Fruit fly (Drosophila melanogaster) whole organism, embryonic: ENCODE data around the gene CG42673.

Experiments used
- Atf6 ChIP-seq: fragments of 200-800 bp; sonication (Bioruptor generic); IDR thresholded peaks from 2 replicates; pipeline ENCODE4 v1.3.6; 2022; ENCODE audit warnings: missing biosample characterization, missing genetic modification characterization
- CG10274 ChIP-seq: fragments of 200-800 bp; sonication (Bioruptor generic); optimal IDR thresholded peaks from 3 replicates; lab custom pipeline; 2017; ENCODE audit warnings: missing biosample characterization, mild to moderate bottlenecking, missing genetic modification characterization
- CG11085 ChIP-seq: fragments of 200-800 bp; sonication (Bioruptor generic); IDR thresholded peaks from 2 replicates; pipeline ENCODE4 v1.3.6; 2022; ENCODE audit warnings: missing biosample characterization, missing genetic modification characterization
- CG13123 ChIP-seq: fragments of 200-800 bp; sonication (Bioruptor generic); optimal IDR thresholded peaks from 2 replicates; lab custom pipeline; 2016; ENCODE audit warnings: missing biosample characterization, missing genetic modification characterization
- CG14050 ChIP-seq: fragments of 200-800 bp; sonication (Bioruptor generic); IDR thresholded peaks from 3 replicates; pipeline ENCODE4 v1.3.6; 2022; ENCODE audit warnings: missing biosample characterization, missing genetic modification characterization
- CG15514 ChIP-seq: fragments of 200-800 bp; sonication (Bioruptor generic); optimal IDR thresholded peaks from 3 replicates; lab custom pipeline; 2017; ENCODE audit warnings: missing biosample characterization, missing genetic modification characterization, mild to moderate bottlenecking, moderate library complexity, missing genetic modification reagents
- CG15601 ChIP-seq: fragments of 200-800 bp; sonication (Bioruptor generic); optimal IDR thresholded peaks from 3 replicates; lab custom pipeline; 2019; ENCODE audit warnings: missing biosample characterization, mild to moderate bottlenecking, missing genetic modification characterization, moderate library complexity
- CG17359 ChIP-seq: fragments of 200-800 bp; sonication (Bioruptor generic); optimal IDR thresholded peaks from 3 replicates; lab custom pipeline; 2018; ENCODE audit warnings: missing biosample characterization, mild to moderate bottlenecking, missing genetic modification characterization, moderate library complexity
- CG2712 ChIP-seq: fragments of 200-800 bp; optimal IDR thresholded peaks from 3 replicates; lab custom pipeline; 2019; ENCODE audit warnings: missing biosample characterization, mild to moderate bottlenecking, missing genetic modification characterization, moderate library complexity
- CG30403 ChIP-seq: fragments of 200-800 bp; sonication (Bioruptor generic); optimal IDR thresholded peaks from 3 replicates; lab custom pipeline; 2016; ENCODE audit warnings: missing biosample characterization, missing genetic modification characterization
- CG33557 ChIP-seq: fragments of 200-800 bp; sonication (Bioruptor generic); optimal IDR thresholded peaks from 2 replicates; lab custom pipeline; 2019; ENCODE audit warnings: missing biosample characterization, mild to moderate bottlenecking, missing genetic modification characterization, moderate library complexity
- CG4730 ChIP-seq: fragments of 200-800 bp; sonication (Bioruptor generic); IDR thresholded peaks from 2 replicates; pipeline ENCODE4 v1.3.6; 2022; ENCODE audit warnings: missing biosample characterization, missing genetic modification characterization
- CG5245 ChIP-seq: fragments of 200-800 bp; sonication (Bioruptor generic); optimal IDR thresholded peaks from 3 replicates; lab custom pipeline; 2016; ENCODE audit warnings: missing biosample characterization, missing genetic modification characterization
- CG6765 ChIP-seq: fragments of 200-800 bp; sonication (Bioruptor generic); optimal IDR thresholded peaks from 3 replicates; lab custom pipeline; 2017; ENCODE audit warnings: missing biosample characterization, mild to moderate bottlenecking, missing genetic modification characterization
- CG6791 ChIP-seq: fragments of 200-800 bp; sonication (Bioruptor generic); IDR thresholded peaks from 3 replicates; pipeline ENCODE4 v1.3.6; 2022; ENCODE audit warnings: missing biosample characterization, missing genetic modification characterization; ENCODE audit not compliant: partially characterized antibody
- CG7271 ChIP-seq: fragments of 200-800 bp; sonication (Bioruptor generic); optimal IDR thresholded peaks from 2 replicates; lab custom pipeline; 2018; ENCODE audit warnings: missing biosample characterization, mild to moderate bottlenecking, missing genetic modification characterization, moderate library complexity
- CG7357 ChIP-seq: fragments of 200-800 bp; sonication (Bioruptor generic); IDR thresholded peaks from 3 replicates; pipeline ENCODE4 v1.3.6; 2022; ENCODE audit warnings: missing biosample characterization, missing genetic modification characterization
- CG7786 ChIP-seq: fragments of 200-800 bp; sonication (Bioruptor generic); optimal IDR thresholded peaks from 2 replicates; lab custom pipeline; 2016; ENCODE audit warnings: missing biosample characterization, missing genetic modification characterization
- CG7963 ChIP-seq: fragments of 200-800 bp; sonication (Bioruptor generic); IDR thresholded peaks from 3 replicates; pipeline ENCODE4 v1.3.6; 2022; ENCODE audit warnings: missing biosample characterization, missing genetic modification characterization; ENCODE audit not compliant: partially characterized antibody
- CG8944 ChIP-seq: fragments of 200-800 bp; sonication (Bioruptor generic); optimal IDR thresholded peaks from 3 replicates; lab custom pipeline; 2016; ENCODE audit warnings: missing biosample characterization, missing genetic modification characterization
- Dfd ChIP-seq, 2 experiments: fragments of >200 bp; optimal IDR thresholded peaks; 2 replicates each; lab custom pipeline; 2017; ENCODE audit warnings: missing biosample characterization in 2 of 2, missing genetic modification characterization in 2 of 2
- Elba2 ChIP-seq: fragments of 200-800 bp; sonication (Bioruptor generic); optimal IDR thresholded peaks from 3 replicates; lab custom pipeline; 2016; ENCODE audit warnings: missing biosample characterization, missing genetic modification characterization
- Gug ChIP-seq: fragments of 200-800 bp; sonication (Bioruptor generic); IDR thresholded peaks from 4 replicates; pipeline ENCODE4 v1.3.6; 2022; ENCODE audit warnings: missing biosample characterization, missing genetic modification characterization
- Hmr ChIP-seq: fragments of 200-800 bp; sonication (Bioruptor generic); optimal IDR thresholded peaks from 3 replicates; lab custom pipeline; 2017; ENCODE audit warnings: mild to moderate bottlenecking, missing biosample characterization, missing genetic modification reagents, missing genetic modification characterization
- MESR4 ChIP-seq: fragments of 200-800 bp; sonication (Bioruptor generic); optimal IDR thresholded peaks from 2 replicates; lab custom pipeline; 2018; ENCODE audit warnings: missing biosample characterization, mild to moderate bottlenecking, missing genetic modification characterization, moderate library complexity
- Myb ChIP-seq: fragments of 200-800 bp; sonication (Bioruptor generic); optimal IDR thresholded peaks from 2 replicates; lab custom pipeline; 2016; ENCODE audit warnings: missing biosample characterization, missing genetic modification characterization
- Nf-YC ChIP-seq: fragments of 200-800 bp; optimal IDR thresholded peaks from 3 replicates; lab custom pipeline; 2019; ENCODE audit warnings: missing biosample characterization, mild to moderate bottlenecking, missing genetic modification characterization, moderate library complexity
- Oaz ChIP-seq: fragments of 200-800 bp; sonication (Bioruptor generic); IDR thresholded peaks from 2 replicates; pipeline ENCODE4 v1.3.6; 2022; ENCODE audit warnings: missing biosample characterization, missing genetic modification characterization
- Optix ChIP-seq: fragments of 200-800 bp; sonication (Bioruptor generic); IDR thresholded peaks from 3 replicates; pipeline ENCODE4 v1.3.6; 2022; ENCODE audit warnings: missing biosample characterization, missing genetic modification characterization
- ab ChIP-seq: fragments of 200-800 bp; sonication (Bioruptor generic); optimal IDR thresholded peaks from 2 replicates; lab custom pipeline; 2016; ENCODE audit warnings: missing biosample characterization, missing genetic modification characterization
- al ChIP-seq: fragments of 200-800 bp; sonication (Bioruptor generic); IDR thresholded peaks from 2 replicates; pipeline ENCODE4 v1.3.6; 2022; ENCODE audit warnings: missing biosample characterization, missing genetic modification characterization
- ara ChIP-seq: fragments of 200-800 bp; sonication (Bioruptor generic); IDR thresholded peaks from 2 replicates; pipeline ENCODE4 v1.3.6; 2022; ENCODE audit warnings: missing biosample characterization, missing genetic modification characterization
- ato ChIP-seq: fragments of 200-800 bp; sonication (Bioruptor generic); IDR thresholded peaks from 2 replicates; pipeline ENCODE4 v1.3.6; 2022; ENCODE audit warnings: missing biosample characterization, missing genetic modification characterization; ENCODE audit not compliant: partially characterized antibody
- az2 ChIP-seq: fragments of 200-800 bp; sonication (Bioruptor generic); optimal IDR thresholded peaks from 3 replicates; lab custom pipeline; 2016; ENCODE audit warnings: missing biosample characterization, missing genetic modification characterization
- bcd ChIP-seq: fragments of 200-800 bp; sonication (Bioruptor generic); optimal IDR thresholded peaks from 2 replicates; lab custom pipeline; 2017; ENCODE audit warnings: missing biosample characterization, mild to moderate bottlenecking, missing genetic modification characterization
- br ChIP-seq: fragments of >200 bp; optimal IDR thresholded peaks from 2 replicates; lab custom pipeline; 2017
- caup ChIP-seq: fragments of 200-800 bp; sonication (Bioruptor generic); optimal IDR thresholded peaks from 3 replicates; lab custom pipeline; 2017; ENCODE audit warnings: missing biosample characterization, mild to moderate bottlenecking, missing genetic modification characterization, moderate library complexity; ENCODE audit not compliant: severe bottlenecking
- chm ChIP-seq: fragments of 200-800 bp; sonication (Bioruptor generic); IDR thresholded peaks from 2 replicates; pipeline ENCODE4 v1.3.6; 2022; ENCODE audit warnings: missing biosample characterization, missing genetic modification characterization
- hbn ChIP-seq: fragments of 200-800 bp; sonication (Bioruptor generic); IDR thresholded peaks from 2 replicates; pipeline ENCODE4 v1.3.6; 2022; ENCODE audit warnings: missing biosample characterization, missing genetic modification characterization; ENCODE audit not compliant: partially characterized antibody
- jigr1 ChIP-seq: fragments of 200-800 bp; sonication (Bioruptor generic); IDR thresholded peaks from 3 replicates; pipeline ENCODE4 v1.3.6; 2022; ENCODE audit warnings: missing biosample characterization, missing genetic modification characterization
- jing ChIP-seq: fragments of 200-800 bp; sonication (Bioruptor generic); optimal IDR thresholded peaks from 2 replicates; lab custom pipeline; 2018; ENCODE audit warnings: missing biosample characterization, mild to moderate bottlenecking, missing genetic modification characterization
- klu ChIP-seq: fragments of 200-800 bp; sonication (Bioruptor generic); IDR thresholded peaks from 2 replicates; pipeline ENCODE4 v1.3.6; 2022; ENCODE audit warnings: missing biosample characterization, missing genetic modification characterization
- lab ChIP-seq: fragments of 200-800 bp; sonication (Bioruptor generic); optimal IDR thresholded peaks from 3 replicates; lab custom pipeline; 2017; ENCODE audit warnings: missing biosample characterization, missing genetic modification characterization, mild to moderate bottlenecking, moderate library complexity, missing genetic modification reagents
- org-1 ChIP-seq: fragments of 200-800 bp; sonication (Bioruptor generic); optimal IDR thresholded peaks from 2 replicates; lab custom pipeline; 2017; ENCODE audit warnings: missing biosample characterization, missing genetic modification characterization
- pho ChIP-seq: fragments of 200-800 bp; sonication (Bioruptor generic); optimal IDR thresholded peaks from 2 replicates; lab custom pipeline; 2016; ENCODE audit warnings: missing biosample characterization, missing genetic modification characterization
- salm ChIP-seq: fragments of 200-800 bp; sonication (Bioruptor generic); optimal IDR thresholded peaks from 2 replicates; lab custom pipeline; 2018; ENCODE audit warnings: missing biosample characterization, mild to moderate bottlenecking, missing genetic modification characterization
- sisA ChIP-seq: fragments of 200-800 bp; sonication (Bioruptor generic); IDR thresholded peaks from 2 replicates; pipeline ENCODE4 v1.3.6; 2022; ENCODE audit warnings: missing biosample characterization, missing genetic modification characterization
- stc ChIP-seq: fragments of 200-800 bp; sonication (Bioruptor generic); IDR thresholded peaks from 2 replicates; pipeline ENCODE4 v1.3.6; 2022; ENCODE audit warnings: missing biosample characterization, missing genetic modification characterization
- tx ChIP-seq: fragments of 200-800 bp; sonication (Bioruptor generic); optimal IDR thresholded peaks from 2 replicates; lab custom pipeline; 2016; ENCODE audit warnings: missing biosample characterization, missing genetic modification characterization
- unpg ChIP-seq: fragments of 200-800 bp; sonication (Bioruptor generic); optimal IDR thresholded peaks from 3 replicates; lab custom pipeline; 2018; ENCODE audit warnings: missing biosample characterization, mild to moderate bottlenecking, missing genetic modification characterization, moderate library complexity

CG42673 gene

DNA sequence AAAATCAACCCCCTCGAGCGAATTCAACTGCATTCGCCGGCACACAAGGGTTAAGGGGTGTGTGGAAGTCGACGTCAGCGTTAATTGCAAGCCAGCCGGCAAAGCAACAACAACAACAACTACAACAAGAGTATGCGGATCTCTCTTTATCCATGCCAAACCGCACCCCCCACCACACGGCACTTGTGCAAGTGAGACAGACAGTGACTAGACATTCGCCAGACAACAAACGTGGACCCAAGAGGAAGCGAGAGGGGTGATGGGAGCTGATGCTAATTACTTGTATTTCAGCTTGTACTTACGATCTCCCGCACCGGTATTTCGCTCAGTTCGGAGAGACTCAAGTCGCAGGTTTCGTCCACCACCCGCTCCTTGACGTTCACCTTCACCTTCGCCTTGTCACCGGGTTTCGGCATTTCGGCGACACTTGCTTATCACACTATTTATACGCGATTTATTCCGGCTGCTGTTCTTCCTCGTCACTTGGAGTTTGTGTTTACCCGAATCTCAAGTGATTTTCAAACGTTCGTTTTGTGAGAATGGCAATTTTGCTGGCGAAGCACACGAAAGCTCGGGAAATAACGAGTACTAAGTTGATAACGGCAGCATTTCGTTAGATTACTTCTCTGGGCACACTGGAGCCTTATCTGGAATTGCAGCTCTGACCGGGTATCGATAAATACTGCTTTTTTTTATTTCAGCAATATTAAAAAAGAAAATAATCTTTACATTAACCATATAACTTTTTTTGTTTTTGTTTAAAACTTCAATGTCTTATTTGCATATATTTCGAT lies 37.8 kb upstream of the CG42673 start, which contains the start of gene CG3408 (continued):
- TF ChIP-seq CG7963 (GFP tag; lab: Robert Waterston, UW) = no peak
- no peak for TF ChIP-seq CG7786 (GFP tag; lab: Kevin White, UChicago)
- peak; percentile 31 for TF ChIP-seq CG15601 (tag; lab: Kevin White, UChicago)
- no peak for TF ChIP-seq hbn (GFP tag; lab: Robert Waterston, UW)
- no peak for TF ChIP-seq CG4730 (GFP tag; lab: Robert Waterston, UW)
- no peak for TF ChIP-seq Oaz (GFP tag; lab: Robert Waterston, UW)
- no peak for TF ChIP-seq tx (GFP tag; lab: Kevin White, UChicago)
- peak; percentile 31 for TF ChIP-seq CG2712 (tag; lab: Kevin White, UChicago)
- peak; percentile 48 for TF ChIP-seq Hmr (GFP tag; lab: Kevin White, UChicago)
- TF ChIP-seq sisA (GFP tag; lab: Robert Waterston, UW) = no peak
- no peak for TF ChIP-seq ato (GFP tag; lab: Robert Waterston, UW)
- peak; percentile 46 for TF ChIP-seq Myb
- no peak for TF ChIP-seq CG6765
- no peak for TF ChIP-seq ara (GFP tag; lab: Robert Waterston, UW)
- 0 out of 3 replicates have a peak, but pooled peaks have one; percentile 16 for TF ChIP-seq CG6791 (GFP tag; lab: Robert Waterston, UW)
- 0 out of 3 replicates have a peak, but pooled peaks have one; percentile 11 for TF ChIP-seq Optix (GFP tag; lab: Robert Waterston, UW)
- TF ChIP-seq CG33557 (GFP tag; lab: Kevin White, UChicago) = no peak
- TF ChIP-seq salm = no peak
- no peak for TF ChIP-seq Elba2 (GFP tag; lab: Kevin White, UChicago)
- peak; percentile 35 for TF ChIP-seq MESR4 (GFP tag; lab: Kevin White, UChicago)
- TF ChIP-seq Atf6 (GFP tag; lab: Robert Waterston, UW) = 0 out of 2 replicates have a peak, but pooled peaks have one; percentile 6
- TF ChIP-seq bcd (GFP tag; lab: Kevin White, UChicago) = no peak
- TF ChIP-seq CG7271 (tag; lab: Kevin White, UChicago) = no peak
- TF ChIP-seq CG7357 = no peak; the same call in 2 of the 3 replicates
- no peak for TF ChIP-seq az2 (GFP tag; lab: Kevin White, UChicago)
- TF ChIP-seq CG30403 (GFP tag; lab: Kevin White, UChicago) = no peak
- peak; percentile 20 for TF ChIP-seq CG17359
- TF ChIP-seq Gug (GFP tag; lab: Robert Waterston, UW) = no peak
- TF ChIP-seq CG10274 (GFP tag; lab: Kevin White, UChicago) = no peak
- TF ChIP-seq CG5245 (GFP tag; lab: Kevin White, UChicago) = no peak
- TF ChIP-seq stc (GFP tag; lab: Robert Waterston, UW) = no peak
- peak; percentile 73 for TF ChIP-seq CG15514 (GFP tag; lab: Kevin White, UChicago)
- TF ChIP-seq jigr1 = no peak
- TF ChIP-seq unpg (GFP tag; lab: Kevin White, UChicago) = no peak
- no peak for TF ChIP-seq org-1
- TF ChIP-seq ab = no peak
- no peak for TF ChIP-seq CG14050 (GFP tag; lab: Robert Waterston, UW)
- TF ChIP-seq al = no peak
- TF ChIP-seq chm (GFP tag; lab: Robert Waterston, UW) = no peak
- TF ChIP-seq br = no peak
- TF ChIP-seq CG13123 = no peak
- no peak for TF ChIP-seq CG11085 (GFP tag; lab: Robert Waterston, UW)
- no peak for TF ChIP-seq klu (GFP tag; lab: Robert Waterston, UW)
- peak; percentile 18 for TF ChIP-seq pho (GFP tag; lab: Kevin White, UChicago)
- TF ChIP-seq CG8944 (GFP tag; lab: Kevin White, UChicago) = no peak
- peak; percentile 35 for TF ChIP-seq lab (GFP tag; lab: Kevin White, UChicago)
- peak; percentile 6 for TF ChIP-seq Nf-YC (tag; lab: Kevin White, UChicago)
- no peak for TF ChIP-seq Dfd (GFP tag; optimal IDR thresholded peaks at IDR 0.05; lab: Kevin White, UChicago)
- no peak for TF ChIP-seq jing (GFP tag; lab: Kevin White, UChicago)
- no peak for TF ChIP-seq caup (GFP tag; lab: Kevin White, UChicago)
